Fruit fly (Drosophila melanogaster) whole organism, prepupa: ENCODE measurements around the gene ec.

Source experiments
- Blimp-1 ChIP-seq: fragments of 200-800 bp; sonication (Bioruptor generic); optimal IDR thresholded peaks from 3 replicates; lab custom pipeline; 2017; ENCODE audit warnings: missing biosample characterization, missing genetic modification characterization, mild to moderate bottlenecking, moderate library complexity, missing genetic modification reagents
- CG10631 ChIP-seq: fragments of 200-800 bp; sonication (Bioruptor generic); optimal IDR thresholded peaks from 2 replicates; lab custom pipeline; 2016; ENCODE audit warnings: missing biosample characterization, missing genetic modification characterization
- CG10669 ChIP-seq: fragments of 200-800 bp; sonication (Bioruptor generic); optimal IDR thresholded peaks from 3 replicates; lab custom pipeline; 2018; ENCODE audit warnings: missing biosample characterization, mild to moderate bottlenecking, missing genetic modification characterization, moderate library complexity
- CG11294 ChIP-seq: fragments of 200-800 bp; sonication (Bioruptor generic); IDR thresholded peaks from 2 replicates; pipeline ENCODE4 v1.3.6; 2022; ENCODE audit warnings: missing biosample characterization, missing genetic modification characterization
- CG11762 ChIP-seq: fragments of 200-800 bp; sonication (Bioruptor generic); optimal IDR thresholded peaks from 3 replicates; lab custom pipeline; 2016; ENCODE audit warnings: missing biosample characterization, missing genetic modification characterization; ENCODE audit not compliant: insufficient read depth
- CG15336 ChIP-seq: fragments of 200-800 bp; sonication (Bioruptor generic); IDR thresholded peaks from 2 replicates; pipeline ENCODE4 v1.3.6; 2022; ENCODE audit warnings: missing biosample characterization, missing genetic modification characterization
- CG1621 ChIP-seq: fragments of 200-800 bp; sonication (Bioruptor generic); optimal IDR thresholded peaks from 3 replicates; lab custom pipeline; 2018; ENCODE audit warnings: missing biosample characterization, mild to moderate bottlenecking, missing genetic modification characterization
- CG16779 ChIP-seq: fragments of 200-800 bp; sonication (Bioruptor generic); optimal IDR thresholded peaks from 3 replicates; lab custom pipeline; 2017; ENCODE audit warnings: missing biosample characterization, mild to moderate bottlenecking, missing genetic modification characterization
- CG3032 ChIP-seq: fragments of 200-800 bp; optimal IDR thresholded peaks from 2 replicates; lab custom pipeline; 2019; ENCODE audit warnings: missing biosample characterization, mild to moderate bottlenecking, missing genetic modification characterization, moderate library complexity
- CG31627 ChIP-seq: fragments of 200-800 bp; sonication (Bioruptor generic); optimal IDR thresholded peaks from 3 replicates; lab custom pipeline; 2016; ENCODE audit warnings: missing biosample characterization, missing genetic modification characterization
- CG32006 ChIP-seq: fragments of 200-800 bp; sonication (Bioruptor generic); optimal IDR thresholded peaks from 3 replicates; lab custom pipeline; 2017; ENCODE audit warnings: missing biosample characterization, mild to moderate bottlenecking, missing genetic modification characterization
- CG34406 ChIP-seq: fragments of 200-800 bp; sonication (Bioruptor generic); optimal IDR thresholded peaks from 3 replicates; lab custom pipeline; 2016; ENCODE audit warnings: missing biosample characterization, missing genetic modification characterization
- CG3919 ChIP-seq: fragments of 200-800 bp; sonication (Bioruptor generic); optimal IDR thresholded peaks from 3 replicates; lab custom pipeline; 2016; ENCODE audit warnings: missing biosample characterization, missing genetic modification characterization
- CG4318 ChIP-seq: fragments of 200-800 bp; sonication (Bioruptor generic); optimal IDR thresholded peaks from 3 replicates; lab custom pipeline; 2017; ENCODE audit warnings: missing biosample characterization, mild to moderate bottlenecking, missing genetic modification characterization
- CG6163 ChIP-seq: fragments of 200-800 bp; sonication (Bioruptor generic); IDR thresholded peaks from 3 replicates; pipeline ENCODE4 v1.3.6; 2022; ENCODE audit warnings: missing biosample characterization, missing genetic modification characterization
- CG6276 ChIP-seq: fragments of 200-800 bp; sonication (Bioruptor generic); optimal IDR thresholded peaks from 2 replicates; lab custom pipeline; 2017; ENCODE audit warnings: missing biosample characterization, mild to moderate bottlenecking, missing genetic modification characterization
- CG6792 ChIP-seq: fragments of 200-800 bp; sonication (Bioruptor generic); optimal IDR thresholded peaks from 3 replicates; lab custom pipeline; 2016; ENCODE audit warnings: missing biosample characterization, missing genetic modification characterization
- CG6808 ChIP-seq: fragments of 200-800 bp; sonication (Bioruptor generic); optimal IDR thresholded peaks from 3 replicates; lab custom pipeline; 2017; ENCODE audit warnings: missing biosample characterization, missing genetic modification characterization, mild to moderate bottlenecking, moderate library complexity, missing genetic modification reagents
- CG6854 ChIP-seq: fragments of 200-800 bp; sonication (Bioruptor generic); optimal IDR thresholded peaks from 2 replicates; lab custom pipeline; 2017; ENCODE audit warnings: missing biosample characterization, mild to moderate bottlenecking, missing genetic modification characterization
- CG7368 ChIP-seq: fragments of 200-800 bp; sonication (Bioruptor generic); optimal IDR thresholded peaks from 3 replicates; lab custom pipeline; 2016; ENCODE audit warnings: missing biosample characterization, missing genetic modification characterization
- CG8119 ChIP-seq: fragments of 200-800 bp; sonication (Bioruptor generic); IDR thresholded peaks from 3 replicates; pipeline ENCODE4 v1.3.6; 2022; ENCODE audit warnings: missing biosample characterization, missing genetic modification characterization
- CG8319 ChIP-seq: fragments of 200-800 bp; sonication (Bioruptor generic); optimal IDR thresholded peaks from 3 replicates; lab custom pipeline; 2016; ENCODE audit warnings: missing biosample characterization, missing genetic modification characterization
- CG9139 ChIP-seq: fragments of 200-800 bp; sonication (Bioruptor generic); optimal IDR thresholded peaks from 3 replicates; lab custom pipeline; 2017; ENCODE audit warnings: missing biosample characterization, mild to moderate bottlenecking, missing genetic modification characterization
- Eip75B ChIP-seq: fragments of 200-800 bp; sonication (Bioruptor generic); optimal IDR thresholded peaks from 3 replicates; lab custom pipeline; 2016; ENCODE audit warnings: missing biosample characterization, missing genetic modification characterization
- Eip93F ChIP-seq: fragments of 200-800 bp; sonication (Bioruptor generic); optimal IDR thresholded peaks from 2 replicates; lab custom pipeline; 2016; ENCODE audit warnings: missing biosample characterization, mild to moderate bottlenecking, missing genetic modification characterization
- Hr39 ChIP-seq: fragments of 200-800 bp; sonication (Bioruptor generic); optimal IDR thresholded peaks from 2 replicates; lab custom pipeline; 2016; ENCODE audit warnings: missing biosample characterization, missing genetic modification characterization
- Hr4 ChIP-seq: fragments of 200-800 bp; sonication (Bioruptor generic); optimal IDR thresholded peaks from 3 replicates; lab custom pipeline; 2016; ENCODE audit warnings: missing biosample characterization, missing genetic modification characterization
- Lpt ChIP-seq: fragments of 200-800 bp; sonication (Bioruptor generic); optimal IDR thresholded peaks from 3 replicates; lab custom pipeline; 2016; ENCODE audit warnings: missing biosample characterization, missing genetic modification characterization
- Met ChIP-seq: fragments of 200-800 bp; sonication (Bioruptor generic); optimal IDR thresholded peaks from 3 replicates; lab custom pipeline; 2016; ENCODE audit warnings: missing biosample characterization, missing genetic modification characterization
- OdsH ChIP-seq: fragments of 200-800 bp; sonication (Bioruptor generic); optimal IDR thresholded peaks from 3 replicates; lab custom pipeline; 2016; ENCODE audit warnings: missing biosample characterization, missing genetic modification characterization
- Sox102F ChIP-seq: fragments of 200-800 bp; sonication (Bioruptor generic); optimal IDR thresholded peaks from 2 replicates; lab custom pipeline; 2016; ENCODE audit warnings: missing biosample characterization, mild to moderate bottlenecking, missing genetic modification characterization
- Sox14 ChIP-seq: fragments of 200-800 bp; sonication (Bioruptor generic); optimal IDR thresholded peaks from 3 replicates; lab custom pipeline; 2016; ENCODE audit warnings: missing biosample characterization, missing genetic modification characterization
- Sox15 ChIP-seq: fragments of 200-800 bp; sonication (Bioruptor generic); optimal IDR thresholded peaks from 3 replicates; lab custom pipeline; 2016; ENCODE audit warnings: missing biosample characterization, missing genetic modification characterization
- achi ChIP-seq: fragments of 200-800 bp; sonication (Bioruptor generic); optimal IDR thresholded peaks from 3 replicates; lab custom pipeline; 2016; ENCODE audit warnings: missing biosample characterization, missing genetic modification characterization
- cyc ChIP-seq: fragments of 200-800 bp; sonication (Bioruptor generic); optimal IDR thresholded peaks from 3 replicates; lab custom pipeline; 2016; ENCODE audit warnings: missing biosample characterization, missing genetic modification characterization
- dac ChIP-seq: fragments of 200-800 bp; sonication (Bioruptor generic); optimal IDR thresholded peaks from 2 replicates; lab custom pipeline; 2017; ENCODE audit warnings: missing biosample characterization, mild to moderate bottlenecking, missing genetic modification characterization
- eg ChIP-seq: fragments of 200-800 bp; sonication (Bioruptor generic); IDR thresholded peaks from 3 replicates; pipeline ENCODE4 v1.3.6; 2022; ENCODE audit warnings: missing biosample characterization, missing genetic modification characterization
- esn ChIP-seq: fragments of 200-800 bp; sonication (Bioruptor generic); optimal IDR thresholded peaks from 2 replicates; lab custom pipeline; 2016; ENCODE audit warnings: missing biosample characterization, mild to moderate bottlenecking, missing genetic modification characterization, moderate library complexity
- fd59A ChIP-seq: fragments of 200-800 bp; sonication (Bioruptor generic); optimal IDR thresholded peaks from 2 replicates; lab custom pipeline; 2017; ENCODE audit warnings: missing biosample characterization, mild to moderate bottlenecking, missing genetic modification characterization, missing genetic modification reagents
- lz ChIP-seq: fragments of 200-800 bp; sonication (Bioruptor generic); optimal IDR thresholded peaks from 3 replicates; lab custom pipeline; 2016; ENCODE audit warnings: missing biosample characterization, missing genetic modification characterization
- net ChIP-seq: fragments of 200-800 bp; sonication (Bioruptor generic); optimal IDR thresholded peaks from 3 replicates; lab custom pipeline; 2016; ENCODE audit warnings: missing biosample characterization, missing genetic modification characterization
- pdm3 ChIP-seq: fragments of 200-800 bp; sonication (Bioruptor generic); optimal IDR thresholded peaks from 3 replicates; lab custom pipeline; 2016; ENCODE audit warnings: missing biosample characterization, missing genetic modification characterization
- salr ChIP-seq, 2 experiments: fragments of 200-800 bp; sonication (Bioruptor generic); optimal IDR thresholded peaks; 3 replicates each; lab custom pipeline; 2016 to 2018; ENCODE audit warnings: missing biosample characterization in 2 of 2, missing genetic modification characterization in 2 of 2, mild to moderate bottlenecking in 1 of 2
- spab ChIP-seq: fragments of 200-800 bp; sonication (Bioruptor generic); optimal IDR thresholded peaks from 2 replicates; lab custom pipeline; 2017; ENCODE audit warnings: missing biosample characterization, mild to moderate bottlenecking, missing genetic modification characterization, missing genetic modification reagents
- svp ChIP-seq: fragments of 200-800 bp; sonication (Bioruptor generic); peaks from one replicate; lab custom pipeline; 2016; ENCODE audit warnings: missing biosample characterization, missing genetic modification characterization
- topi ChIP-seq: fragments of 200-800 bp; sonication (Bioruptor generic); optimal IDR thresholded peaks from 3 replicates; lab custom pipeline; 2016; ENCODE audit warnings: missing biosample characterization, missing genetic modification characterization

The ec gene

DNA sequence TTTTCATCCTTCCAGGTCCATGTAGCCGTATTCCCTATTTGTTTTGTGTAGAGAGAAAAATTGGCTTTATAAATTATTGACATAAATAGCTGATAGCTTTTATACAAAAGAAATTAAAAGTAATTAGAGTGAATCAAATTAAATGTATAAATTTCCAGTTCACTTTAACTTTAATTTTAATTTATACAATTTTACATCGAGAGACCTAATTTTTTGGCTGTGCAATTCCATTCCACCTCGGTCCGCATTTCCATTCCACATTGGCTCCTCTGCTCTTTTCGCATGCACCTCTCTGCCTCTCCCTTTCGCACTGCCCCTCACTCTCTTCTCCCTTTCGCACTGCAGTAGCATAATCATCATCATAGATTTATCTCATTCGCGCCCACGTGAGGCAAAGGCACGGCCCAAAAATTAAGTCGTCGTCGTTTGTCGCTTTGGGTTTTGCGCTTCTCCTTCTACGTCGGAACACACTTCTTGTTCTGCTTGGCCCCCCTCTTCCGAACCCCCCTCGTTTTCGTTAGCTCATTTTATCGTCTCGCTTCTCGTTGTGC is 32.5 kb upstream of the ec start (continued):
- TF ChIP-seq Met (GFP tag; lab: Kevin White, UChicago) = peak; percentile 52
- TF ChIP-seq esn (GFP tag; lab: Kevin White, UChicago) = peak; percentile 53
- TF ChIP-seq CG6792 = peak; percentile 11
- TF ChIP-seq pdm3 (GFP tag; lab: Kevin White, UChicago) = peak; percentile 46
- TF ChIP-seq CG3032 = peak; percentile 41
- TF ChIP-seq CG4318 (GFP tag; lab: Kevin White, UChicago) = no peak
- peak; percentile 42 for TF ChIP-seq Hr4 (GFP tag; lab: Kevin White, UChicago)
- peak; percentile 33 for TF ChIP-seq OdsH (GFP tag; lab: Kevin White, UChicago)
- no peak for TF ChIP-seq spab (GFP tag; lab: Kevin White, UChicago)
- TF ChIP-seq CG32006 (GFP tag; lab: Kevin White, UChicago) = peak; percentile 52
- TF ChIP-seq net (GFP tag; lab: Kevin White, UChicago) = peak; percentile 35
- TF ChIP-seq fd59A (GFP tag; lab: Kevin White, UChicago) = no peak
- TF ChIP-seq dac (GFP tag; lab: Kevin White, UChicago) = no peak
- TF ChIP-seq CG8119 (GFP tag; lab: Robert Waterston, UW) = peak; percentile 33; the same call in 1 of the 3 replicates
- TF ChIP-seq CG6854 (GFP tag; lab: Kevin White, UChicago) = no peak
- TF ChIP-seq Sox102F (GFP tag; lab: Kevin White, UChicago) = no peak
- TF ChIP-seq CG31627 = peak; percentile 23
- no peak for TF ChIP-seq CG8319
- TF ChIP-seq Lpt (GFP tag; lab: Kevin White, UChicago) = peak; percentile 51
- peak; percentile 6 for TF ChIP-seq Hr39 (GFP tag; lab: Kevin White, UChicago)
- TF ChIP-seq CG16779 (tag; lab: Kevin White, UChicago) = no peak
- TF ChIP-seq CG9139 (GFP tag; lab: Kevin White, UChicago) = no peak
- TF ChIP-seq Eip93F (GFP tag; lab: Kevin White, UChicago) = no peak
- TF ChIP-seq CG6808 (GFP tag; lab: Kevin White, UChicago) = no peak
- TF ChIP-seq CG6276 = no peak
- peak; percentile 45 for TF ChIP-seq Eip75B
- TF ChIP-seq CG6163 (GFP tag; lab: Robert Waterston, UW) = peak; percentile 58
- no peak for TF ChIP-seq CG34406 (GFP tag; lab: Kevin White, UChicago)

DNA sequence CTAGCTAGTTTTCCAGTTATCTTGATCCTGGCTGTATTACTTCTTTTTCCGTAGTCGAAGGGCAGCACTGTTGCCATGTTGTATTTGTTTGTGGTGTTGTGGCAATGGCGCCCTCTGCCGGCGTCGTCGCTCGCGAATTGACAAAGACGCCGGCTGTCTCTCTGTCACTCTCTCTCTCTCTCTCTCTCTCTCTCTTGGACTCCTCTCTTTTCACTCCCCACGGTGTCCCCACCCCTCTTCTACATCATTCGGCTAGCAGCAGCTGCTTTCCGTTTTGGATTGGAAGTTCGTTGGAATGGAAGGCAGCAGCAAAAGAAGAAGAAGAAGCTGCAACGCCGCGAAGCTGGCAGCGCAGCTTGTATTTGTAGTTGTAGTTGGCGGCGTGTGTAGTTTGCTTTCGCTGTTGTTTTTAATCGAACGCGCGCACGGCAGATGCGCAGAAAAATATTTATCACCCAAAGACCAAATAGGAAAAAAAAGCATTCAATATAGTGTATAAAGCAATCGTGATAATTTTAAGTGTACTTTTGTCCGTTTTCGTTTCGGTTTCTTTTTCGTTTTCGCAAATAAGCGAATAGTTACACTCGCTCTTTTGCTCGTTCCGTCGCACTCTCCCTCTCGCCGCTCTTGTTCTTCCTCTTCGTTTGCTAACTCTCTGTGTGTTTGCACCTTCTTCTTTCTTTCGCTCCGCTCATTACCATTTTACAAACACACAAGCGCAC is 31.7 kb upstream of the ec start:
- TF ChIP-seq eg (GFP tag; lab: Robert Waterston, UW) = 0 out of 3 replicates have a peak, but pooled peaks have one; percentile 57
- no peak for TF ChIP-seq topi (GFP tag; lab: Kevin White, UChicago)
- no peak for TF ChIP-seq CG6854 (GFP tag; lab: Kevin White, UChicago)
- no peak for TF ChIP-seq CG8319
- TF ChIP-seq Eip75B = peak; percentile 16
- TF ChIP-seq CG6163 (GFP tag; lab: Robert Waterston, UW) = peak; percentile 58
- TF ChIP-seq CG11762 = peak; percentile 7
- no peak for TF ChIP-seq CG10669 (GFP tag; lab: Kevin White, UChicago)
- no peak for TF ChIP-seq CG11294 (GFP tag; lab: Robert Waterston, UW)
- no peak for TF ChIP-seq CG1621
- TF ChIP-seq Blimp-1 (GFP tag; lab: Kevin White, UChicago) = no peak
- TF ChIP-seq Sox102F (GFP tag; lab: Kevin White, UChicago) = no peak
- peak; percentile 55 for TF ChIP-seq net (GFP tag; lab: Kevin White, UChicago)
- TF ChIP-seq Sox15 (GFP tag; lab: Kevin White, UChicago) = no peak
- peak; percentile 1 for TF ChIP-seq lz (GFP tag; lab: Kevin White, UChicago)
- TF ChIP-seq CG7368 (GFP tag; lab: Kevin White, UChicago) = no peak
- no peak for TF ChIP-seq salr (GFP tag; optimal IDR thresholded peaks at IDR 0.05; lab: Kevin White, UChicago)
- peak; percentile 74 for TF ChIP-seq CG15336 (GFP tag; lab: Robert Waterston, UW)
- peak; percentile 32 for TF ChIP-seq CG16779 (tag; lab: Kevin White, UChicago)
- peak; percentile 54 for TF ChIP-seq CG32006 (GFP tag; lab: Kevin White, UChicago)
- peak; percentile 20 for TF ChIP-seq Met (GFP tag; lab: Kevin White, UChicago)
- TF ChIP-seq CG3032 = peak; percentile 23
- peak; percentile 49 for TF ChIP-seq svp (GFP tag; lab: Kevin White, UChicago)
- peak; percentile 62 for TF ChIP-seq CG6276
- no peak for TF ChIP-seq cyc (GFP tag; lab: Kevin White, UChicago)
- peak; percentile 43 for TF ChIP-seq dac (GFP tag; lab: Kevin White, UChicago)
- TF ChIP-seq CG9139 (GFP tag; lab: Kevin White, UChicago) = no peak
- TF ChIP-seq achi (GFP tag; lab: Kevin White, UChicago) = peak; percentile 16
- TF ChIP-seq spab (GFP tag; lab: Kevin White, UChicago) = no peak
- TF ChIP-seq CG10631 = no peak
- TF ChIP-seq CG6808 (GFP tag; lab: Kevin White, UChicago) = no peak
- peak; percentile 57 for TF ChIP-seq CG3919
- TF ChIP-seq Sox14 (GFP tag; lab: Kevin White, UChicago) = peak; percentile 34
- TF ChIP-seq fd59A (GFP tag; lab: Kevin White, UChicago) = no peak
